Worm (Caenorhabditis elegans) whole organism, L2 larva: ENCODE measurements around the gene C13A2.4.

Experiments
- lin-39 ChIP-seq: fragments of 150-350 bp; optimal IDR thresholded peaks from 2 replicates; lab custom pipeline; 2014; ENCODE audit warnings: missing biosample characterization, missing genetic modification reagents, missing genetic modification characterization
- nhr-237 ChIP-seq: fragments of 150-350 bp; optimal IDR thresholded peaks from 2 replicates; lab custom pipeline; 2014; ENCODE audit warnings: missing biosample characterization, missing genetic modification characterization

DNA sequence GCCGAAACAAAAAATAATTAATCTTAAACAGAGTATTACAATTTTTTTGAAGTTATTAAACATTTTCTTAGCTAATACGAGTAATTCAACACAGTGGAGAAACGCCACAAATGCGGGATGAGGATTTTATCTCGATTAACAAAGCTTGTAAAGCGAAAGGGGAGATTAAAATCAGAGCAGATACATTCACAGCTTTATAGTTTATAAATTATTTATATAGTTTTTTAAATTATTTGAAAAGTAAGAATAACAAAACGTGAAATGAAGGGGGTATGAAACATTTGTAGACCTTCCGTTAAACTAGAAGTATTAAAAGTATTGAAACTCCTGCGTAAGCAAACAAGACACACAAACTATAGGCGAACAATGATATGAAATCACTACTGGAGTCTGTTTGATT, 24.1 kb upstream of the C13A2.4 start, which contains the start of gene C05C8.8:
- TF ChIP-seq nhr-237 (tag; lab: Kevin White, UChicago) (no peak), lin-39 (no peak)
